Worm (Caenorhabditis elegans) whole organism, L4/young adult: ENCODE results near the gene col-159.

Source experiments
- dao-5 ChIP-seq: sonication (generic microtip); optimal IDR thresholded peaks from 2 replicates; lab custom pipeline; 2016; ENCODE audit warnings: missing genotype, missing genetic modification characterization, moderate library complexity, missing compliant biosample characterization
- him-1 ChIP-seq: sonication (generic microtip); optimal IDR thresholded peaks from 2 replicates; lab custom pipeline; 2016; ENCODE audit warnings: missing genotype, missing genetic modification reagents, missing genetic modification characterization, missing compliant biosample characterization

DNA sequence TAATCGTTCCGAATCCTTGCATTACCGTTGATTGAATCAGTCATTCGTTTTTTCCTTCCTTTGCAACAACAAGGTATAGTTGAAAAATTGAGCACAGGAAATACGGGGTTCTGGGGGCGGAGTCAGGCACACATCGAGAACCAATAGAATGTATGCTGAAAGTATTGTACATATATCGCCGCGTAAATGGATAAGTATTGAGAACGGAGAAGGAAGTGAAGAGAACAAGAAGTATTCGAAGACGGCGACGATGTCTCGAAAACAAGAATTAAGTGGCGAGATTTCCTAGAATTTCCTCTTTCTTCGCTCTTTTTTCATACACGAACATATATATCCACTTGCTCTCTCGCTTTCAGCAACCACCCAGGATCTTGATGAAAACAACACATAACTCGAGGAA is 19.1 kb upstream of the col-159 start:
- TF ChIP-seq dao-5 (tag; lab: Kevin White, UChicago) = no peak
- TF ChIP-seq him-1 (tag; lab: Kevin White, UChicago) = no peak
